Worm (Caenorhabditis elegans): ENCODE data around the gene srsx-16.

Gene srsx-16

ce11 chrIV:5619643-5620042 lies at the start of gene srsx-16:
srsx-16 (minus strand) TSS chrIV:5619743.
- TF ChIP-seq nhr-47 (tag; optimal IDR thresholded peaks at IDR 0.05): no peak
- TF ChIP-seq efl-1 (optimal IDR thresholded peaks at IDR 0.05): no peak
- TF ChIP-seq efl-1 (GFP tag; optimal IDR thresholded peaks at IDR 0.05 in 1 of 2): peak in 1 of 2 experiments; percentile 76
- no peak for TF ChIP-seq nhr-84 (tag; optimal IDR thresholded peaks at IDR 0.05)
- no peak for TF ChIP-seq efl-3 (GFP tag; optimal IDR thresholded peaks at IDR 0.05)
- TF ChIP-seq ceh-88 (GFP tag; IDR thresholded peaks at IDR 0.05): no peak
- TF ChIP-seq elt-2 (tag; optimal IDR thresholded peaks at IDR 0.05): no peak
- TF ChIP-seq sox-4 (tag; optimal IDR thresholded peaks at IDR 0.05): no peak

DNA sequence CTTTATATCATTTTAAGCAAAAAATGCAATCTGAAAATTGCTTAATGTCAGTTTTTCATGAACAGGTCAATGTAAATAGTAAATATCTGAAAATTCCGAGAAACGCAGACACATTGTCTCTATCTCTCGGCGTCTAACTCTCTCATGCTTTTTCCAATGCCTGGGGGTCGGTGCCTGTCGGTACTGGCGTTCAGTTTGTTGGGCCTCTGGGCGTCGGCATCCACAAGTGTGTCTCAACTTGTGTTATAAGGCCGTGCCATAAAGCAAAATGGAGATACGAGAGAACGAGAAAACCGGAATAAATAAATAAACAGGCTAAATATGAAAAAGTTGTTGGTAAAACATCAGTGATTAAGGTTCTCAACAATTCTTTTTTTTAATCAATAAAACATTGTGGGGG lies 47.6 kb upstream of the srsx-16 start:
- TF ChIP-seq ceh-82 (tag; optimal IDR thresholded peaks at IDR 0.05) (peak in 1 of 3 experiments; percentile 4), sptf-1 (tag; optimal IDR thresholded peaks at IDR 0.05) (no peak), nhr-28 (tag; optimal IDR thresholded peaks at IDR 0.05) (no peak), mep-1 (tag; optimal IDR thresholded peaks at IDR 0.05) (peak; percentile 39), isw-1 (GFP tag; IDR thresholded peaks at IDR 0.05) (no peak), irx-1 (tag; optimal IDR thresholded peaks at IDR 0.05) (no peak), lin-14 (GFP tag; optimal IDR thresholded peaks at IDR 0.05) (peak; percentile 57)

DNA sequence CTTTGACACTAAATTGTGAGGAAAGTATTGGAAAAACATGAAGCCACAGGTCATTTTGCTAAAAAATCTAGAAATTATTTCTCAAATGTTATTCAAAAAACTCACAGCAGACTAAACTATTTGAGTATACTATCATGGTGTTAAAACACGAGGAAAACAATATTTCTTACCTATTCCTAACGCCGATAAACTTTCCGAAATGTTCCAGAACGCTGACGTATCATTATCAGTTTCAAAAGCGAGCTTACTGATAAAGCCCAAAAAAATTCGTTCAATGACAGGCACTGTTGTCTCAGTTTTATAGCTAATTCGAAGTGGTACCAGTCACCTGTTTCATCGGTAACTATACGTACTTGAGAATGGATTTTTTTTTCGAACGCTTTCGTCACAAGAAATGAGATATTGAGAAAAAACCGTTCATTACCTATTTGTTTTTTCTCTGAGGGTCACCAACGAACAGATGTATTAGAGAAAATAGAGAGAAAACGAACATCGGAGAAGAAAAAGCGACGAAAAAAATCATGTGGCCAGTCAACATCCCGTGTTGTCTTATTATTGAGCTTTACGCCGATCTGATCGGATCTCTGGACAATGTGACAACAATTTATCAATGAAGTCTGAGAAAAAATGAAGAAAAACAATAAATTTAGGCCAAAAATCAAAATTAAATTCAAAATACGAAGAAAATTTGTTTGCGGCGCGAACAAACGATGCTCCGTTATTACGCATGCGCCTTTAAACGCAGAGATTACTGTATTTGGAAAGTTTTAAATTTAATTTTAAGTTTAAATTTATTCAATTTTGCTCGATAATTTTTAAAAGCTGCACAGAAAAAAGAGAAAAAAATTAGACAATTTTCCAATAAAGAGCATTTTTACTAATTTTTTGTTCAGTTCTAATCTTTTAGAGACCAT lies 46.8 kb upstream of the srsx-16 start:
- TF ChIP-seq zip-4 (GFP tag; optimal IDR thresholded peaks at IDR 0.05) (no peak), grh-1 (GFP tag; IDR thresholded peaks at IDR 0.05) (no peak), pag-3 (tag; optimal IDR thresholded peaks at IDR 0.05; ENCODE audit: borderline replicate concordance, insufficient read depth) (no peak), nhr-71 (tag; optimal IDR thresholded peaks at IDR 0.05) (peak; percentile 12), dsc-1 (tag; optimal IDR thresholded peaks at IDR 0.05) (no peak), elt-2 (tag; optimal IDR thresholded peaks at IDR 0.05) (peak; percentile 40), ceh-88 (GFP tag; IDR thresholded peaks at IDR 0.05) (no peak)

DNA sequence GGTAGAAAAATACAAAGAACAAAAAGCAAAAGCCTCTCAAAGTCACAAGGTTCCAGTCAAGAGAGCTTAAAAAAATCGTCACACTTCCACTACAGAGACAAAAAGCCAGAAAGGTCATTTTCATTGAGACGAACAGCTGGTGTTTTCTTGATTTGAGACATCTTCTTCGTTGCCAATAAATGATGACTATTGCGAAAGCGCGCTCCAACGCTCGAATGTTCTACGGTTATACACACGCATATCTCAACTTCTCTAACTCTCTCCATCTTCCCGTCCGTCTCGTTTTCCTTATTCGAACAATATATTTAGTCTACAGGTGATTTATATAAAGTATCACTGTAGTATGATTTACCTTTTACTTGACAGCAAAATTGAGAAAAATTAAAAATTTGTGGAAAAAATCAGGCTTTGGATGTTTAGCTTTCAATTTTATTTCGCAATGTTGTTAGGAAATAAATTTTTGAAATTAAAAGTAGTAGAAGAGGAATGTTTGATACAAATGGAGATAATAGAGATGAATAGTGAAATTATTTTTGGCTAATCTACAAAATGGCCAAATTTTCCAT lies 45.9 kb upstream of the srsx-16 start:
- TF ChIP-seq nhr-20 (tag; optimal IDR thresholded peaks at IDR 0.05): peak; percentile 49
- TF ChIP-seq ets-5 (GFP tag; IDR thresholded peaks at IDR 0.05): no peak
- peak; percentile 35 for TF ChIP-seq snpc-4 (tag; optimal IDR thresholded peaks at IDR 0.05)
- no peak for TF ChIP-seq nhr-28 (tag; optimal IDR thresholded peaks at IDR 0.05)
- TF ChIP-seq nhr-19 (GFP tag; conservative IDR thresholded peaks at IDR 0.05): no peak
- TF ChIP-seq nhr-90 (tag; optimal IDR thresholded peaks at IDR 0.05; ENCODE audit: poor library complexity): no peak
- TF ChIP-seq nhr-84 (tag; optimal IDR thresholded peaks at IDR 0.05): no peak
- TF ChIP-seq nhr-77 (tag; optimal IDR thresholded peaks at IDR 0.05): no peak
- no peak for TF ChIP-seq fos-1 (tag; optimal IDR thresholded peaks at IDR 0.05)
- TF ChIP-seq ceh-63 (GFP tag; optimal IDR thresholded peaks at IDR 0.05): no peak
- TF ChIP-seq grh-1 (GFP tag; IDR thresholded peaks at IDR 0.05): no peak
- no peak for TF ChIP-seq vab-15 (tag; optimal IDR thresholded peaks at IDR 0.05)
- TF ChIP-seq C34B4.2 (tag; optimal IDR thresholded peaks at IDR 0.05): no peak
- no peak for TF ChIP-seq egl-27 (tag; optimal IDR thresholded peaks at IDR 0.05)
- TF ChIP-seq tbx-2 (tag; optimal IDR thresholded peaks at IDR 0.05): no peak
- TF ChIP-seq C16A3.4 (tag; optimal IDR thresholded peaks at IDR 0.05): peak; percentile 11
- TF ChIP-seq lin-15B (tag; optimal IDR thresholded peaks at IDR 0.05): no peak
- no peak for TF ChIP-seq ces-1 (GFP tag; optimal IDR thresholded peaks at IDR 0.05)
- no peak for TF ChIP-seq ceh-88 (GFP tag; IDR thresholded peaks at IDR 0.05)
- no peak for TF ChIP-seq pag-3 (tag; optimal IDR thresholded peaks at IDR 0.05; ENCODE audit: borderline replicate concordance, insufficient read depth)
- TF ChIP-seq nhr-11 (tag; optimal IDR thresholded peaks at IDR 0.05): no peak
- TF ChIP-seq fkh-10 (GFP tag; optimal IDR thresholded peaks at IDR 0.05): no peak
- TF ChIP-seq zag-1 (tag; optimal IDR thresholded peaks at IDR 0.05): no peak
- TF ChIP-seq irx-1 (tag; optimal IDR thresholded peaks at IDR 0.05): no peak
- no peak for TF ChIP-seq egl-13 (tag; optimal IDR thresholded peaks at IDR 0.05)
- no peak for TF ChIP-seq unc-130 (tag; optimal IDR thresholded peaks at IDR 0.05)
- peak in 2 of 6 experiments; percentile 29 to 66 for TF ChIP-seq elt-3 (tag; optimal IDR thresholded peaks at IDR 0.05)
- no peak for TF ChIP-seq tlp-1 (tag; optimal IDR thresholded peaks at IDR 0.05)
- peak; percentile 61 for TF ChIP-seq mep-1 (tag; optimal IDR thresholded peaks at IDR 0.05)
- no peak for TF ChIP-seq unc-62 (GFP tag; optimal IDR thresholded peaks at IDR 0.05)
- no peak for TF ChIP-seq efl-3 (GFP tag; optimal IDR thresholded peaks at IDR 0.05)
- peak; percentile 12 for TF ChIP-seq aly-2 (tag; optimal IDR thresholded peaks at IDR 0.05)

All from whole organism, L1 larva.